Worm (Caenorhabditis elegans): ENCODE measurements around the gene F43C1.7.

F43C1.7 gene

DNA sequence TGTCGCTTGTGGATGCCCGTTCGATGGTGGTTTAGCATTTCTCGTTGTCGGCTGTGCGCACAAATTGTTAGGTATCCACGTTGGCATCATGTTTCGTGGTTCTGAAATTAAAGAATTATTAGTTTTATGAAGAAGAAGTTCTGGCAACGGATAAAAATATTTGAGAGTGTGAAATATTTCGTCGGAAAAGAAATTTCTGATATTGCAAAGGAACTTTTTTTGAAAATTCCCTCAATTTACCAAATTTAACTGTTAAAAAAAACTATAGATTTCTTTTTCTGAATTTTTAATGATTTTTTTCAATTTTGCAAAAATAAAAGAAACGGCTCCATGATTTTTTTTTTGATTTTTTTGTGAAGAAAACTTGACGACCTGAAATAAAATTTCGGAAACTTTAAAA lies 14.4 kb downstream of the F43C1.7 start, which contains the start of gene mpk-1:
Gene mpk-1 (minus strand): TSS at position 101 of the 400 bp plus-strand sequence.
- TF ChIP-seq snpc-4 (tag; optimal IDR thresholded peaks at IDR 0.05) = no peak
- no peak for TF ChIP-seq nhr-11 (tag; optimal IDR thresholded peaks at IDR 0.05)
- no peak for TF ChIP-seq ZK546.5 (tag; optimal IDR thresholded peaks at IDR 0.05)
- TF ChIP-seq crh-2 (tag; optimal IDR thresholded peaks at IDR 0.05) = no peak
- no peak for TF ChIP-seq ceh-16 (tag; optimal IDR thresholded peaks at IDR 0.05)
- TF ChIP-seq fos-1 (tag; optimal IDR thresholded peaks at IDR 0.05) = no peak
- TF ChIP-seq nhr-12 (tag; optimal IDR thresholded peaks at IDR 0.05) = no peak
- no peak for TF ChIP-seq unc-55 (GFP tag; optimal IDR thresholded peaks at IDR 0.05)
- TF ChIP-seq blmp-1 (tag; optimal IDR thresholded peaks at IDR 0.05; ENCODE audit: insufficient read depth) = no peak
- no peak for TF ChIP-seq sma-9 (GFP tag; optimal IDR thresholded peaks at IDR 0.05)
- TF ChIP-seq sma-9 (tag; optimal IDR thresholded peaks at IDR 0.05) = no peak

DNA sequence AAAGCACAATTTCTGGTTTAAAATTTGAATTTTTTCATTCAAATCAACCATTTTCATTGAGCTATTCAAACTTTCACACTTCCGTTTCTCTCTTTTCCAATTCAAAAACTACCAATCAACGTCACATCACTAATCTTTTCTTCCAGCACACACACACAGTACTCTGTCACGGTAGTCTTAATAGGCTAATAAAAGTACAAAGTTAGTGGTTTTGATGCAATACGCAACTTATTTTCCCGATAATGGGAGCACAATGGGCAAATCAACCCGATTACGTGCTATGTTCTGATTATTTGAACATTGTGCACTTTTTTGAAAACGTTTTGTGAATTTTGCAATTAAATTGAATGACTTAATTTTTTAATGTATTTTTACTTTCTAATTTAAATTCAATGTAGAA lies 15.0 kb downstream of the F43C1.7 start:
- TF ChIP-seq fos-1 (tag; optimal IDR thresholded peaks at IDR 0.05) (peak; percentile 80), mab-5 (tag; optimal IDR thresholded peaks at IDR 0.05) (no peak)

DNA sequence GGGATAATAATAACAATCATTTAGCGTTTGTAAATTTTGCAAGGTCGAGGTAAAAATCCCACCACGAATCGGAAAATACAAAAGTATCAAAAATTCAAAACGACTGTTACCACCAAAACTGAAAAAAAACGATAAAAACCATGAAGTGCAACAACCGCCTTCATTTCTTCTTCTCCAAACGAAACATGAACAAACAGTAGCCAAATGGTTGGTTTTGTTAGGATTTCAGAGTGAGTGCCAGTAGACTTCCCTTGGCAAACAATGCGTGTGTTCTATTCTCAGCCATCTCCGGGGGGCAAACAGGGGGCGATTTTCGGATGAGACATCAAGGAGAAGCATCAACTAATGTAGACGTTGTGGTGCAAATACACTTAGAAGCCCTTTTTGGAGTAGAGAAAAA lies 17.7 kb downstream of the F43C1.7 start:
- no peak for TF ChIP-seq C34F6.9 (tag; optimal IDR thresholded peaks at IDR 0.05)
- TF ChIP-seq nhr-11 (tag; optimal IDR thresholded peaks at IDR 0.05) = no peak
- TF ChIP-seq lsy-2 (tag; optimal IDR thresholded peaks at IDR 0.05) = no peak
- no peak for TF ChIP-seq nhr-237 (tag; optimal IDR thresholded peaks at IDR 0.05)
- no peak for TF ChIP-seq sma-9 (GFP tag; optimal IDR thresholded peaks at IDR 0.05)
- no peak for TF ChIP-seq sma-9 (tag; optimal IDR thresholded peaks at IDR 0.05)
- no peak for TF ChIP-seq unc-62 (GFP tag; optimal IDR thresholded peaks at IDR 0.05)
- TF ChIP-seq lin-39 (tag; optimal IDR thresholded peaks at IDR 0.05) = no peak
- no peak for TF ChIP-seq ztf-11 (tag; optimal IDR thresholded peaks at IDR 0.05)

DNA sequence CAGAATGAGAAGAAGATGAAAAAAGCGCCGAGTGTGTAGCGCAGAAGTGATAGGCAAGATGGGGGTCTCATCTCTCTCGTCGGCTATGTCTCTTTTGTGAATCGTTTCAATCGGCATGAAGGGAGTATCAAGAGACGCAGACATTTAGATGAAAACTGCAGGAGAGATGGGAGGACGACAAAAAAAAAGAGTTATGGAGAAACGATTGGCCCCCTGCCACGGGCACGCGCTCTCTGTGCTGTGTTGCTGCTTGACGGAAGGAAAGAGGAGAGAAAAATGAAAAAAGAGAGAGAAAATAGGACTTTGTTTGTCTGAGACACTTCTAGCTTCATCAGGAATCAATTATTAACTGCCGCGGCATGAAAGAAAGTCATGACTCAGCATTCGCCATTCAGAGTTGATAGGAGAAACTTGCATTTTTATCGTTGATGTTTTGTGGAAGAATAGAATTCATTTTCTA lies 18.7 kb downstream of the F43C1.7 start:
- TF ChIP-seq nhr-10 (tag; optimal IDR thresholded peaks at IDR 0.05) (peak; percentile 20), sma-3 (GFP tag; optimal IDR thresholded peaks at IDR 0.05) (peak; percentile 52), R02D3.7 (tag; optimal IDR thresholded peaks at IDR 0.05) (no peak), lin-13 (GFP tag; optimal IDR thresholded peaks at IDR 0.05) (peak; percentile 83), skn-1 (tag; optimal IDR thresholded peaks at IDR 0.05) (peak; percentile 28), mbf-1 (tag; optimal IDR thresholded peaks at IDR 0.05) (no peak), nhr-25 (tag; optimal IDR thresholded peaks at IDR 0.05) (peak; percentile 11), lsy-2 (tag; optimal IDR thresholded peaks at IDR 0.05) (peak; percentile 70 to 88), alr-1 (tag; optimal IDR thresholded peaks at IDR 0.05) (no peak), nhr-11 (tag; optimal IDR thresholded peaks at IDR 0.05) (peak; percentile 42), C34F6.9 (tag; optimal IDR thresholded peaks at IDR 0.05) (peak; percentile 96), gmeb-1 (tag; optimal IDR thresholded peaks at IDR 0.05) (peak; percentile 35), nhr-237 (tag; optimal IDR thresholded peaks at IDR 0.05) (no peak), nhr-129 (tag; optimal IDR thresholded peaks at IDR 0.05) (peak; percentile 95), Y55F3AM.14 (GFP tag; optimal IDR thresholded peaks at IDR 0.05) (peak; percentile 52), lin-11 (tag; optimal IDR thresholded peaks at IDR 0.05) (peak; percentile 75), ztf-4 (tag; optimal IDR thresholded peaks at IDR 0.05) (peak; percentile 84), crh-2 (tag; optimal IDR thresholded peaks at IDR 0.05) (peak; percentile 95), unc-55 (GFP tag; optimal IDR thresholded peaks at IDR 0.05) (peak; percentile 88), mab-5 (tag; optimal IDR thresholded peaks at IDR 0.05) (peak; percentile 86), dmd-4 (tag; optimal IDR thresholded peaks at IDR 0.05) (no peak), fos-1 (tag; optimal IDR thresholded peaks at IDR 0.05) (peak; percentile 94), F13H6.1 (tag; optimal IDR thresholded peaks at IDR 0.05) (peak; percentile 95), ceh-16 (tag; optimal IDR thresholded peaks at IDR 0.05) (no peak), sem-4 (tag; optimal IDR thresholded peaks at IDR 0.05) (peak; percentile 82), snpc-4 (tag; optimal IDR thresholded peaks at IDR 0.05) (peak; percentile 71), nhr-21 (tag; optimal IDR thresholded peaks at IDR 0.05) (peak; percentile 52), mdl-1 (tag; optimal IDR thresholded peaks at IDR 0.05) (peak; percentile 84 to 91), nhr-12 (tag; optimal IDR thresholded peaks at IDR 0.05) (no peak), zag-1 (tag; optimal IDR thresholded peaks at IDR 0.05) (peak; percentile 90), egl-27 (tag; optimal IDR thresholded peaks at IDR 0.05) (peak; percentile 82), ama-1 (optimal IDR thresholded peaks at IDR 0.05) (no peak), sma-9 (GFP tag; optimal IDR thresholded peaks at IDR 0.05) (peak; percentile 83), sma-9 (tag; optimal IDR thresholded peaks at IDR 0.05) (no peak), nhr-6 (tag; optimal IDR thresholded peaks at IDR 0.05) (peak; percentile 53)

Measured in whole organism, L2 larva.